Worm (Caenorhabditis elegans) whole organism, L1 larva: ENCODE results near the gene col-96.

Experiments
- C16A3.4 ChIP-seq: fragments of 150-350 bp; optimal IDR thresholded peaks from 2 replicates; lab custom pipeline; 2014; ENCODE audit warnings: missing biosample characterization, missing genetic modification characterization
- mdl-1 ChIP-seq, 2 experiments: fragments of 150-350 bp; optimal IDR thresholded peaks; 2 replicates each; lab custom pipeline; 2014 to 2017; ENCODE audit warnings: missing biosample characterization in 2 of 2, missing genetic modification characterization in 2 of 2, inconsistent platforms in 1 of 2
- nhr-11 ChIP-seq: fragments of 150-350 bp; optimal IDR thresholded peaks from 2 replicates; lab custom pipeline; 2014; ENCODE audit warnings: missing biosample characterization, missing genetic modification characterization
- nhr-237 ChIP-seq: fragments of 150-350 bp; optimal IDR thresholded peaks from 2 replicates; lab custom pipeline; 2014; ENCODE audit warnings: missing biosample characterization, missing genetic modification characterization
- nhr-28 ChIP-seq: fragments of 150-350 bp; optimal IDR thresholded peaks from 2 replicates; lab custom pipeline; 2014; ENCODE audit warnings: missing biosample characterization, missing genetic modification characterization
- nhr-47 ChIP-seq: sonication (generic microtip); optimal IDR thresholded peaks from 2 replicates; lab custom pipeline; 2016; ENCODE audit warnings: mild to moderate bottlenecking, missing genetic modification characterization, moderate library complexity, missing compliant biosample characterization
- nhr-90 ChIP-seq: sonication (generic microtip); optimal IDR thresholded peaks from 2 replicates; lab custom pipeline; 2016; ENCODE audit warnings: mild to moderate bottlenecking, missing genetic modification characterization, missing compliant biosample characterization; ENCODE audit not compliant: poor library complexity
- pax-3 ChIP-seq: fragments of 200-800 bp; sonication (Bioruptor generic); optimal IDR thresholded peaks from 2 replicates; lab custom pipeline; 2018; ENCODE audit warnings: mild to moderate bottlenecking, missing genetic modification characterization, moderate library complexity, missing compliant biosample characterization
- rnt-1 ChIP-seq: sonication (generic microtip); optimal IDR thresholded peaks from 2 replicates; lab custom pipeline; 2016; ENCODE audit warnings: mild to moderate bottlenecking, missing genetic modification characterization, moderate library complexity, missing compliant biosample characterization
- tlp-1 ChIP-seq: fragments of 150-350 bp; optimal IDR thresholded peaks from 2 replicates; lab custom pipeline; 2014; ENCODE audit warnings: missing biosample characterization, missing genetic modification characterization
- vab-15 ChIP-seq: sonication (generic microtip); optimal IDR thresholded peaks from 2 replicates; lab custom pipeline; 2017; ENCODE audit warnings: missing genotype, mild to moderate bottlenecking, missing genetic modification characterization, missing compliant biosample characterization
- ztf-11 ChIP-seq, 2 experiments: sonication (generic microtip); optimal IDR thresholded peaks; 2 replicates each; lab custom pipeline; 2016 to 2017; ENCODE audit warnings: missing genetic modification characterization in 2 of 2, missing biosample characterization in 1 of 2, missing compliant biosample characterization in 1 of 2
- ztf-4 ChIP-seq: fragments of 150-350 bp; optimal IDR thresholded peaks from 2 replicates; lab custom pipeline; 2014; ENCODE audit warnings: missing biosample characterization, missing genetic modification characterization

- TF ChIP-seq mdl-1 (tag; optimal IDR thresholded peaks at IDR 0.05; lab: Kevin White, UChicago) = no peak
- no peak for TF ChIP-seq ztf-11 (tag; optimal IDR thresholded peaks at IDR 0.05; lab: Kevin White, UChicago)
- TF ChIP-seq nhr-90 = no peak
- no peak for TF ChIP-seq ztf-4 (tag; lab: Kevin White, UChicago)
- TF ChIP-seq nhr-47 (tag; lab: Kevin White, UChicago) = no peak
- TF ChIP-seq C16A3.4 (tag; lab: Kevin White, UChicago) = no peak
- TF ChIP-seq nhr-237 (tag; lab: Kevin White, UChicago) = no peak
- no peak for TF ChIP-seq vab-15 (tag; lab: Kevin White, UChicago)
- TF ChIP-seq rnt-1 (tag; lab: Kevin White, UChicago) = no peak
- no peak for TF ChIP-seq nhr-28 (tag; lab: Kevin White, UChicago)
- no peak for TF ChIP-seq pax-3 (tag; lab: Kevin White, UChicago)
- no peak for TF ChIP-seq tlp-1 (tag; lab: Kevin White, UChicago)
- TF ChIP-seq nhr-11 (tag; lab: Kevin White, UChicago) = no peak
Observed at ce11 chrIII:11742191-11742590, 35.6 kb upstream of the col-96 start.
